Fruit fly (Drosophila melanogaster) whole organism, embryonic: ENCODE measurements around the gene Nph.

ENCODE experiments used
- B-H2 ChIP-seq: fragments of 200-800 bp; sonication (Bioruptor generic); optimal IDR thresholded peaks from 2 replicates; lab custom pipeline; 2018; ENCODE audit warnings: missing biosample characterization, mild to moderate bottlenecking, missing genetic modification characterization
- BtbVII ChIP-seq: fragments of 200-800 bp; sonication (Bioruptor generic); optimal IDR thresholded peaks from 3 replicates; lab custom pipeline; 2017; ENCODE audit warnings: missing biosample characterization, mild to moderate bottlenecking, missing genetic modification characterization
- CG10431 ChIP-seq: fragments of 200-800 bp; sonication (Bioruptor generic); optimal IDR thresholded peaks from 3 replicates; lab custom pipeline; 2018; ENCODE audit warnings: missing biosample characterization, mild to moderate bottlenecking, missing genetic modification characterization
- CG10462 ChIP-seq: fragments of 200-800 bp; sonication (Bioruptor generic); optimal IDR thresholded peaks from 2 replicates; lab custom pipeline; 2016; ENCODE audit warnings: missing biosample characterization, missing genetic modification characterization
- CG10543 ChIP-seq: fragments of 200-800 bp; sonication (Bioruptor generic); optimal IDR thresholded peaks from 3 replicates; lab custom pipeline; 2017; ENCODE audit warnings: missing biosample characterization, mild to moderate bottlenecking, missing genetic modification characterization, moderate library complexity
- CG13624 ChIP-seq: fragments of 200-800 bp; sonication (Bioruptor generic); optimal IDR thresholded peaks from 2 replicates; lab custom pipeline; 2016; ENCODE audit warnings: missing biosample characterization, missing genetic modification characterization
- CG15269 ChIP-seq: fragments of 200-800 bp; sonication (Bioruptor generic); optimal IDR thresholded peaks from 2 replicates; lab custom pipeline; 2018; ENCODE audit warnings: missing biosample characterization, mild to moderate bottlenecking, missing genetic modification characterization, moderate library complexity
- CG17328 ChIP-seq: fragments of 200-800 bp; sonication (Bioruptor generic); IDR thresholded peaks from 2 replicates; pipeline ENCODE4 v1.3.6; 2022; ENCODE audit warnings: missing biosample characterization, missing genetic modification characterization
- CG17385 ChIP-seq: fragments of 200-800 bp; sonication (Bioruptor generic); optimal IDR thresholded peaks from 3 replicates; lab custom pipeline; 2018; ENCODE audit warnings: missing biosample characterization, mild to moderate bottlenecking, missing genetic modification characterization
- CG1792 ChIP-seq: fragments of 200-800 bp; sonication (Bioruptor generic); optimal IDR thresholded peaks from 2 replicates; lab custom pipeline; 2016; ENCODE audit warnings: missing biosample characterization, missing genetic modification characterization
- CG2129 ChIP-seq: fragments of 200-800 bp; sonication (Bioruptor generic); IDR thresholded peaks from 2 replicates; pipeline ENCODE4 v1.3.6; 2022; ENCODE audit warnings: missing biosample characterization, missing genetic modification characterization; ENCODE audit not compliant: partially characterized antibody
- CG2199 ChIP-seq: fragments of 200-800 bp; sonication (Bioruptor generic); IDR thresholded peaks from 3 replicates; pipeline ENCODE4 v1.3.6; 2022; ENCODE audit warnings: missing biosample characterization, missing genetic modification characterization
- CG2678 ChIP-seq: fragments of 200-800 bp; sonication (Bioruptor generic); optimal IDR thresholded peaks from 3 replicates; lab custom pipeline; 2019; ENCODE audit warnings: missing biosample characterization, mild to moderate bottlenecking, missing genetic modification characterization, moderate library complexity
- CG31441 ChIP-seq: fragments of 200-800 bp; sonication (Bioruptor generic); IDR thresholded peaks from 2 replicates; pipeline ENCODE4 v1.3.6; 2022; ENCODE audit warnings: missing biosample characterization, missing genetic modification characterization
- CG3407 ChIP-seq: fragments of 200-800 bp; sonication (Bioruptor generic); optimal IDR thresholded peaks from 2 replicates; lab custom pipeline; 2018; ENCODE audit warnings: missing biosample characterization, mild to moderate bottlenecking, missing genetic modification characterization
- CG4854 ChIP-seq: fragments of 200-800 bp; sonication (Bioruptor generic); optimal IDR thresholded peaks from 2 replicates; lab custom pipeline; 2016; ENCODE audit warnings: missing biosample characterization, missing genetic modification characterization, inconsistent platforms
- CG7745 ChIP-seq: fragments of 200-800 bp; sonication (Bioruptor generic); optimal IDR thresholded peaks from 2 replicates; lab custom pipeline; 2018; ENCODE audit warnings: missing biosample characterization, mild to moderate bottlenecking, missing genetic modification characterization, moderate library complexity
- CG7928 ChIP-seq: fragments of 200-800 bp; sonication (Bioruptor generic); optimal IDR thresholded peaks from 2 replicates; lab custom pipeline; 2017; ENCODE audit warnings: missing biosample characterization, mild to moderate bottlenecking, missing genetic modification characterization
- CG9727 ChIP-seq: fragments of 200-800 bp; sonication (Bioruptor generic); optimal IDR thresholded peaks from 3 replicates; lab custom pipeline; 2017; ENCODE audit warnings: missing biosample characterization, mild to moderate bottlenecking, missing genetic modification characterization
- Dad ChIP-seq: fragments of 200-800 bp; sonication (Bioruptor generic); optimal IDR thresholded peaks from 3 replicates; lab custom pipeline; 2016; ENCODE audit warnings: missing biosample characterization, missing genetic modification characterization
- Dll ChIP-seq: fragments of 200-800 bp; sonication (Bioruptor generic); IDR thresholded peaks from 4 replicates; pipeline ENCODE4 v1.3.6; 2022; ENCODE audit warnings: missing biosample characterization, missing genetic modification characterization; ENCODE audit not compliant: partially characterized antibody
- Dref ChIP-seq: fragments of 200-800 bp; sonication (Bioruptor generic); IDR thresholded peaks from 2 replicates; pipeline ENCODE4 v1.3.6; 2022; ENCODE audit warnings: missing biosample characterization, missing genetic modification characterization
- Elba2 ChIP-seq: fragments of 200-800 bp; sonication (Bioruptor generic); optimal IDR thresholded peaks from 3 replicates; lab custom pipeline; 2016; ENCODE audit warnings: missing biosample characterization, missing genetic modification characterization
- Fer1 ChIP-seq: fragments of 200-800 bp; sonication (Bioruptor generic); optimal IDR thresholded peaks from 2 replicates; lab custom pipeline; 2017; ENCODE audit warnings: missing biosample characterization, mild to moderate bottlenecking, missing genetic modification characterization
- GATAe ChIP-seq: fragments of 200-800 bp; sonication (Bioruptor generic); conservative IDR thresholded peaks from 2 replicates; pipeline ENCODE4 v1.3.6; 2022; ENCODE audit warnings: missing biosample characterization, missing genetic modification characterization
- HLH4C ChIP-seq: fragments of 200-800 bp; sonication (Bioruptor generic); IDR thresholded peaks from 3 replicates; pipeline ENCODE4 v1.3.6; 2022; ENCODE audit warnings: missing biosample characterization, missing genetic modification characterization; ENCODE audit not compliant: partially characterized antibody
- Kr ChIP-seq: fragments of 200-800 bp; sonication (Bioruptor generic); optimal IDR thresholded peaks from 2 replicates; lab custom pipeline; 2017; ENCODE audit warnings: missing biosample characterization, mild to moderate bottlenecking, missing genetic modification characterization
- Lhr ChIP-seq: fragments of 200-800 bp; sonication (Bioruptor generic); optimal IDR thresholded peaks from 3 replicates; lab custom pipeline; 2017; ENCODE audit warnings: mild to moderate bottlenecking, missing biosample characterization, missing genetic modification reagents, missing genetic modification characterization
- NC2α ChIP-seq: fragments of 200-800 bp; sonication (Bioruptor generic); optimal IDR thresholded peaks from 2 replicates; lab custom pipeline; 2016; ENCODE audit warnings: missing biosample characterization, missing genetic modification characterization
- br ChIP-seq: fragments of >200 bp; optimal IDR thresholded peaks from 2 replicates; lab custom pipeline; 2017
- btn ChIP-seq: fragments of 200-800 bp; sonication (Bioruptor generic); optimal IDR thresholded peaks from 2 replicates; lab custom pipeline; 2016; ENCODE audit warnings: missing biosample characterization, missing genetic modification characterization
- chif ChIP-seq, 2 experiments: fragments of 200-800 bp; sonication (Bioruptor generic); optimal IDR thresholded peaks; 3 replicates each; lab custom pipeline; 2016; ENCODE audit warnings: missing biosample characterization in 2 of 2, missing genetic modification characterization in 2 of 2
- croc ChIP-seq: fragments of 200-800 bp; sonication (Bioruptor generic); conservative IDR thresholded peaks from 3 replicates; pipeline ENCODE4 v1.3.6; 2022; ENCODE audit warnings: missing biosample characterization, missing genetic modification characterization
- dan ChIP-seq: fragments of 200-800 bp; sonication (Bioruptor generic); IDR thresholded peaks from 2 replicates; pipeline ENCODE4 v1.3.6; 2022; ENCODE audit warnings: missing biosample characterization, missing genetic modification characterization
- dysf ChIP-seq: fragments of 200-800 bp; sonication (Bioruptor generic); IDR thresholded peaks from 3 replicates; pipeline ENCODE4 v1.3.6; 2022; ENCODE audit warnings: missing biosample characterization, missing genetic modification characterization
- eyg ChIP-seq: fragments of 200-800 bp; sonication (Bioruptor generic); optimal IDR thresholded peaks from 3 replicates; lab custom pipeline; 2016; ENCODE audit warnings: missing biosample characterization, missing genetic modification characterization
- ftz-f1 ChIP-seq: fragments of 200-800 bp; sonication (Bioruptor generic); optimal IDR thresholded peaks from 2 replicates; lab custom pipeline; 2016; ENCODE audit warnings: missing biosample characterization, missing genetic modification characterization
- gfzf ChIP-seq: fragments of 200-800 bp; sonication (Bioruptor generic); optimal IDR thresholded peaks from 2 replicates; lab custom pipeline; 2016; ENCODE audit warnings: missing biosample characterization, mild to moderate bottlenecking, missing genetic modification characterization, moderate library complexity
- hth ChIP-seq: fragments of >200 bp; optimal IDR thresholded peaks from 2 replicates; lab custom pipeline; 2017; ENCODE audit warnings: inconsistent platforms
- ind ChIP-seq: fragments of 200-800 bp; sonication (Bioruptor generic); optimal IDR thresholded peaks from 3 replicates; lab custom pipeline; 2016; ENCODE audit warnings: missing biosample characterization, missing genetic modification characterization
- knrl ChIP-seq: fragments of 200-800 bp; sonication (Bioruptor generic); IDR thresholded peaks from 3 replicates; pipeline ENCODE4 v1.3.6; 2022; ENCODE audit warnings: missing biosample characterization, missing genetic modification characterization; ENCODE audit not compliant: partially characterized antibody
- mld ChIP-seq: fragments of 200-800 bp; sonication (Bioruptor generic); IDR thresholded peaks from 3 replicates; pipeline ENCODE4 v1.3.6; 2022; ENCODE audit warnings: missing biosample characterization, missing genetic modification characterization; ENCODE audit not compliant: partially characterized antibody
- nau ChIP-seq: fragments of 200-800 bp; sonication (Bioruptor generic); optimal IDR thresholded peaks from 3 replicates; lab custom pipeline; 2017; ENCODE audit warnings: missing biosample characterization, mild to moderate bottlenecking, missing genetic modification characterization, missing genetic modification reagents
- psq ChIP-seq: fragments of 200-800 bp; sonication (Bioruptor generic); optimal IDR thresholded peaks from 2 replicates; lab custom pipeline; 2017; ENCODE audit warnings: missing biosample characterization, missing genetic modification characterization
- sna ChIP-seq: fragments of 200-800 bp; sonication (Bioruptor generic); IDR thresholded peaks from 2 replicates; pipeline ENCODE4 v1.3.6; 2022; ENCODE audit warnings: missing biosample characterization, missing genetic modification characterization; ENCODE audit not compliant: partially characterized antibody
- tin ChIP-seq: fragments of 200-800 bp; sonication (Bioruptor generic); optimal IDR thresholded peaks from 3 replicates; lab custom pipeline; 2016; ENCODE audit warnings: missing biosample characterization, missing genetic modification characterization
- tup ChIP-seq: fragments of 200-800 bp; sonication (Bioruptor generic); optimal IDR thresholded peaks from 2 replicates; lab custom pipeline; 2016; ENCODE audit warnings: missing biosample characterization, mild to moderate bottlenecking, missing genetic modification characterization, moderate library complexity
- vvl ChIP-seq: fragments of 200-800 bp; sonication (Bioruptor generic); IDR thresholded peaks from 2 replicates; pipeline ENCODE4 v1.3.6; 2022; ENCODE audit warnings: missing biosample characterization, missing genetic modification characterization
- wor ChIP-seq: fragments of 200-800 bp; sonication (Bioruptor generic); IDR thresholded peaks from 2 replicates; pipeline ENCODE4 v1.3.6; 2022; ENCODE audit warnings: missing biosample characterization, missing genetic modification characterization
- zen2 ChIP-seq: fragments of 200-800 bp; sonication (Bioruptor generic); IDR thresholded peaks from 3 replicates; pipeline ENCODE4 v1.3.6; 2022; ENCODE audit warnings: missing biosample characterization, missing genetic modification characterization; ENCODE audit not compliant: partially characterized antibody
- zf30C ChIP-seq: fragments of 200-800 bp; sonication (Bioruptor generic); optimal IDR thresholded peaks from 3 replicates; lab custom pipeline; 2018; ENCODE audit warnings: missing biosample characterization, mild to moderate bottlenecking, missing genetic modification characterization

The Nph gene

DNA sequence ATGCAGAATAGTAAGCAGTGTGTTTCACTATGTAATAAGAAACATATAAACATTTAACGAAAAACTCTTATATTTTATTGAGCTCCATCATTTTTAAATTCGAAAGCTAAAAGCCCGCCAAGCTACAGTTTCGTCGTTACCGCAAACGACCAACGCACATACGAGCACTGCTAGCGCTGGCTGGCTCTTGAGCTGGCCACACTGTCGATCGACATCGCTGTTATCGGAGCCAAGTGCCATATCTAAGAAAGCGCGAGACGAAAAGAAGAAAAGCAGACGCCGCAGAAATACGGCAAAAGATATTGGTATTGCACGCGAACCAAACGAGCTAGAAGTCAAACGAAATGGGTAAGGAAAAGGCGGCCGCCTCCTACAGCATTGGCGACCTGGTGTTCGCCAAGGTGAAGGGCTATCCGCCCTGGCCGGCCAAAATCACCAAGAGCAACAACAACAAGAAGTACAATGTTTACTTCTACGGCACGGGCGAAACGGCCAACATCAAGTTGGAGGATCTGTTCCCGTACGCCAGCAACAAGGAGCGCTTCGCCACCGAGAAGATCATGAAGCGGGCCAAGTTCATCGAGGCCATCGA is 47.9 kb upstream of the Nph start, which contains the start of gene Jasper (continued):
- TF ChIP-seq nau (GFP tag; lab: Kevin White, UChicago) (no peak), CG15269 (tag; lab: Kevin White, UChicago) (peak; percentile 23), CG17328 (GFP tag; lab: Robert Waterston, UW) (no peak), vvl (GFP tag; lab: Robert Waterston, UW) (peak; percentile 13; the same call in 1 of the 2 replicates), knrl (peak; percentile 48; the same call in 2 of the 3 replicates), eyg (GFP tag; lab: Kevin White, UChicago) (no peak), CG13624 (peak; percentile 58), CG3407 (no peak), Dref (GFP tag; lab: Robert Waterston, UW) (peak; percentile 95), dysf (no peak), chif (GFP tag; optimal IDR thresholded peaks at IDR 0.05; lab: Kevin White, UChicago) (peak in 1 of 2 experiments; percentile 24), CG31441 (GFP tag; lab: Robert Waterston, UW) (no peak), br (lab: Kevin White, UChicago) (no peak), CG10462 (GFP tag; lab: Kevin White, UChicago) (no peak), dan (no peak), hth (lab: Kevin White, UChicago) (no peak), btn (GFP tag; lab: Kevin White, UChicago) (no peak), CG4854 (GFP tag; lab: Kevin White, UChicago) (no peak), tin (GFP tag; lab: Kevin White, UChicago) (no peak), Lhr (peak; percentile 49), CG2678 (tag; lab: Kevin White, UChicago) (no peak), HLH4C (GFP tag; lab: Robert Waterston, UW) (no peak), gfzf (GFP tag; lab: Kevin White, UChicago) (peak; percentile 99), ftz-f1 (peak; percentile 16), sna (GFP tag; lab: Robert Waterston, UW) (no peak), zen2 (no peak), B-H2 (GFP tag; lab: Kevin White, UChicago) (peak; percentile 23), Kr (no peak), Fer1 (GFP tag; lab: Kevin White, UChicago) (no peak), CG17385 (GFP tag; lab: Kevin White, UChicago) (peak; percentile 52), CG7745 (tag; lab: Kevin White, UChicago) (no peak), ind (GFP tag; lab: Kevin White, UChicago) (no peak), CG1792 (GFP tag; lab: Kevin White, UChicago) (peak; percentile 11), NC2α (GFP tag; lab: Kevin White, UChicago) (no peak), CG9727 (GFP tag; lab: Kevin White, UChicago) (no peak), BtbVII (no peak), tup (GFP tag; lab: Kevin White, UChicago) (no peak), CG2199 (GFP tag; lab: Robert Waterston, UW) (no peak), croc (GFP tag; lab: Robert Waterston, UW) (no peak), psq (GFP tag; lab: Kevin White, UChicago) (no peak), wor (GFP tag; lab: Robert Waterston, UW) (no peak), GATAe (GFP tag; lab: Robert Waterston, UW) (no peak), CG7928 (GFP tag; lab: Kevin White, UChicago) (no peak), mld (GFP tag; lab: Robert Waterston, UW) (no peak), CG10431 (GFP tag; lab: Kevin White, UChicago) (no peak), CG10543 (GFP tag; lab: Kevin White, UChicago) (no peak), Elba2 (GFP tag; lab: Kevin White, UChicago) (no peak), Dad (GFP tag; lab: Kevin White, UChicago) (peak; percentile 1), Dll (GFP tag; lab: Robert Waterston, UW) (peak; percentile 58), CG2129 (GFP tag; lab: Robert Waterston, UW) (no peak), zf30C (GFP tag; lab: Kevin White, UChicago) (no peak)
